Fruit fly (Drosophila melanogaster): ENCODE measurements around the gene CG14983.

Gene CG14983

dm6 chr3L:3902491-3903198 lies 46.5 kb downstream of the CG14983 start, which contains the start of gene Ubi-p63E (continued):
- TF ChIP-seq Ets96B (tag; optimal IDR thresholded peaks at IDR 0.05) (peak; percentile 31), net (GFP tag; optimal IDR thresholded peaks at IDR 0.05) (peak; percentile 65), Blimp-1 (GFP tag; optimal IDR thresholded peaks at IDR 0.05) (no peak), CG8632 (GFP tag; optimal IDR thresholded peaks at IDR 0.05) (peak; percentile 49), dac (GFP tag; optimal IDR thresholded peaks at IDR 0.05) (peak; percentile 20), CG15336 (GFP tag; IDR thresholded peaks at IDR 0.05) (no peak), Hr38 (GFP tag; optimal IDR thresholded peaks at IDR 0.05) (no peak), CG34406 (GFP tag; optimal IDR thresholded peaks at IDR 0.05) (peak; percentile 47), Hr39 (GFP tag; optimal IDR thresholded peaks at IDR 0.05) (peak; percentile 66)

dm6 chr3L:3901865-3902490 lies 47.1 kb downstream of the CG14983 start:
- TF ChIP-seq CG9139 (GFP tag; optimal IDR thresholded peaks at IDR 0.05) (no peak), CG1621 (tag; optimal IDR thresholded peaks at IDR 0.05) (no peak), Met (GFP tag; optimal IDR thresholded peaks at IDR 0.05) (no peak), CG8119 (GFP tag; IDR thresholded peaks at IDR 0.05) (no peak), cyc (GFP tag; optimal IDR thresholded peaks at IDR 0.05) (no peak), CG11902 (GFP tag; optimal IDR thresholded peaks at IDR 0.05) (no peak), spab (GFP tag; optimal IDR thresholded peaks at IDR 0.05) (peak; percentile 7), Eip78C (GFP tag) (peak; percentile 44), vri (GFP tag; optimal IDR thresholded peaks at IDR 0.05) (peak; percentile 5), ss (GFP tag; optimal IDR thresholded peaks at IDR 0.05) (peak; percentile 42 to 62), Smox (GFP tag; optimal IDR thresholded peaks at IDR 0.05) (no peak), Sox15 (GFP tag; optimal IDR thresholded peaks at IDR 0.05) (no peak), CG6808 (GFP tag; optimal IDR thresholded peaks at IDR 0.05) (peak; percentile 60), dsx (GFP tag; optimal IDR thresholded peaks at IDR 0.05; ENCODE audit: poor library complexity, severe bottlenecking) (peak; percentile 69), Sox14 (GFP tag; optimal IDR thresholded peaks at IDR 0.05) (peak; percentile 86), fkh (GFP tag; optimal IDR thresholded peaks at IDR 0.05) (peak; percentile 49), CG7368 (GFP tag; optimal IDR thresholded peaks at IDR 0.05) (no peak), CG3919 (GFP tag; optimal IDR thresholded peaks at IDR 0.05) (no peak), CG32006 (GFP tag; optimal IDR thresholded peaks at IDR 0.05) (no peak), CG6276 (GFP tag; optimal IDR thresholded peaks at IDR 0.05) (peak; percentile 51), CG10631 (GFP tag; optimal IDR thresholded peaks at IDR 0.05) (no peak), CG8632 (GFP tag; optimal IDR thresholded peaks at IDR 0.05) (no peak), CG6163 (GFP tag; IDR thresholded peaks at IDR 0.05) (no peak)

- TF ChIP-seq Hr38 (GFP tag; optimal IDR thresholded peaks at IDR 0.05) = peak; percentile 35
- no peak for TF ChIP-seq ss (GFP tag; optimal IDR thresholded peaks at IDR 0.05)
- no peak for TF ChIP-seq Lpt (GFP tag; optimal IDR thresholded peaks at IDR 0.05)
- TF ChIP-seq Gug (GFP tag; IDR thresholded peaks at IDR 0.05) = no peak
- TF ChIP-seq CG11762 (GFP tag; optimal IDR thresholded peaks at IDR 0.05; ENCODE audit: insufficient read depth) = no peak
- TF ChIP-seq svp (GFP tag) = peak; percentile 37
- TF ChIP-seq spab (GFP tag; optimal IDR thresholded peaks at IDR 0.05) = no peak
- peak; percentile 100 for TF ChIP-seq fkh (GFP tag; optimal IDR thresholded peaks at IDR 0.05)
- TF ChIP-seq CG31627 (GFP tag; optimal IDR thresholded peaks at IDR 0.05) = peak; percentile 44
- TF ChIP-seq eg (GFP tag; IDR thresholded peaks at IDR 0.05) = no peak
- TF ChIP-seq lz (GFP tag; optimal IDR thresholded peaks at IDR 0.05) = peak; percentile 32
- no peak for TF ChIP-seq fd59A (GFP tag; optimal IDR thresholded peaks at IDR 0.05)
- no peak for TF ChIP-seq fd85E (GFP tag; optimal IDR thresholded peaks at IDR 0.05)
- no peak for TF ChIP-seq CG8319 (GFP tag; optimal IDR thresholded peaks at IDR 0.05)
- TF ChIP-seq CG6854 (GFP tag; optimal IDR thresholded peaks at IDR 0.05) = no peak
- no peak for TF ChIP-seq Blimp-1 (GFP tag; optimal IDR thresholded peaks at IDR 0.05)
- TF ChIP-seq CG10669 (GFP tag; optimal IDR thresholded peaks at IDR 0.05) = no peak
- TF ChIP-seq vri (GFP tag; optimal IDR thresholded peaks at IDR 0.05) = peak; percentile 20
- no peak for TF ChIP-seq net (GFP tag; optimal IDR thresholded peaks at IDR 0.05)
- no peak for TF ChIP-seq salr (GFP tag; optimal IDR thresholded peaks at IDR 0.05)
- no peak for TF ChIP-seq CG8632 (GFP tag; optimal IDR thresholded peaks at IDR 0.05)
- TF ChIP-seq CG11294 (GFP tag; IDR thresholded peaks at IDR 0.05) = no peak
- no peak for TF ChIP-seq CG15336 (GFP tag; IDR thresholded peaks at IDR 0.05)
- peak; percentile 12 for TF ChIP-seq Sox14 (GFP tag; optimal IDR thresholded peaks at IDR 0.05)
- peak; percentile 27 for TF ChIP-seq Met (GFP tag; optimal IDR thresholded peaks at IDR 0.05)
- peak; percentile 26 for TF ChIP-seq OdsH (GFP tag; optimal IDR thresholded peaks at IDR 0.05)
Measured at dm6 chr3L:3898978-3899377, 50.1 kb downstream of the CG14983 start, which contains the start of gene Ccz1. Gene Ccz1, minus strand, starts transcription at chr3L:3899156.

Data from whole organism, prepupa.